Worm (Caenorhabditis elegans): ENCODE data around the gene hsd-3.

DNA sequence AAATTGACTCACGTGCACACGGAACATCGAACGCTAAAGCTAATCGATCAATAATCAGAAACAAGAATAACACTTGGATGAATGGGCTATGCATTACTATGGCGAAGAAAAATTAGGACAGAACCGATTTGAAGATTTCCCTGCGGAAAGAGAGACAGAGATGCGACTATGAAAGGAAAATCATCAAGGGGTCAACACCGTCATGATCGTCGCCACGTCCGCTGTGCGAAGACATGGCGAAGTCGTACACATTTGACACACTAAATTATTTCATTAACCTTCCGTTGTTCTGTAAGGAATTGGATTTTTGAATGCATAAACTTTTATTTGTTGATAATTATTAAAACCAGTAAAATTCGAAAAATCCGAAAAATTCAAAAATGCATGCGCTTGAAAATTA is 39.9 kb upstream of the hsd-3 start, which contains the start of gene M03F4.6:
- TF ChIP-seq skn-1 (tag; optimal IDR thresholded peaks at IDR 0.05) (no peak), R02D3.7 (tag; optimal IDR thresholded peaks at IDR 0.05) (no peak), mab-5 (tag; optimal IDR thresholded peaks at IDR 0.05) (no peak), zag-1 (tag; optimal IDR thresholded peaks at IDR 0.05) (no peak), unc-62 (GFP tag; optimal IDR thresholded peaks at IDR 0.05) (no peak), elt-3 (tag; optimal IDR thresholded peaks at IDR 0.05) (no peak), ama-1 (optimal IDR thresholded peaks at IDR 0.05) (no peak)

All from whole organism, L2 larva.